Fruit fly (Drosophila melanogaster) whole organism, pupa: Measurements from ENCODE around the gene CG31974.

Experiments used
- CG10348 ChIP-seq: fragments of 200-800 bp; sonication (Bioruptor generic); IDR thresholded peaks from 2 replicates; pipeline ENCODE4 v1.3.6; 2022; ENCODE audit warnings: missing biosample characterization, missing genetic modification characterization
- CG12605 ChIP-seq: fragments of 200-800 bp; sonication (Bioruptor generic); IDR thresholded peaks from 2 replicates; pipeline ENCODE4 v1.3.6; 2022; ENCODE audit warnings: missing biosample characterization, missing genetic modification characterization
- CG13204 ChIP-seq: fragments of 200-800 bp; sonication (Bioruptor generic); optimal IDR thresholded peaks from 2 replicates; lab custom pipeline; 2018; ENCODE audit warnings: missing biosample characterization, mild to moderate bottlenecking, missing genetic modification characterization, moderate library complexity
- CG14655 ChIP-seq: fragments of 200-800 bp; sonication (Bioruptor generic); optimal IDR thresholded peaks from 3 replicates; lab custom pipeline; 2017; ENCODE audit warnings: mild to moderate bottlenecking, missing biosample characterization, missing genetic modification reagents, missing genetic modification characterization
- CG15710 ChIP-seq: fragments of 200-800 bp; sonication (Bioruptor generic); optimal IDR thresholded peaks from 2 replicates; lab custom pipeline; 2018; ENCODE audit warnings: missing biosample characterization, mild to moderate bottlenecking, missing genetic modification characterization, moderate library complexity
- CG17806 ChIP-seq: fragments of 200-800 bp; sonication (Bioruptor generic); optimal IDR thresholded peaks from 2 replicates; lab custom pipeline; 2018; ENCODE audit warnings: missing biosample characterization, mild to moderate bottlenecking, missing genetic modification characterization, moderate library complexity
- CG32121 ChIP-seq: fragments of 200-800 bp; sonication (Bioruptor generic); IDR thresholded peaks from 2 replicates; pipeline ENCODE4 v1.3.6; 2022; ENCODE audit warnings: missing biosample characterization, missing genetic modification characterization
- CG34367 ChIP-seq: fragments of 200-800 bp; sonication (Bioruptor generic); optimal IDR thresholded peaks from 2 replicates; lab custom pipeline; 2018; ENCODE audit warnings: missing biosample characterization, mild to moderate bottlenecking, missing genetic modification characterization
- CG4496 ChIP-seq: fragments of 200-800 bp; sonication (Bioruptor generic); IDR thresholded peaks from 3 replicates; pipeline ENCODE4 v1.3.6; 2022; ENCODE audit warnings: missing biosample characterization, missing genetic modification characterization
- CG8159 ChIP-seq: fragments of 200-800 bp; sonication (Bioruptor generic); optimal IDR thresholded peaks from 3 replicates; lab custom pipeline; 2018; ENCODE audit warnings: missing biosample characterization, mild to moderate bottlenecking, missing genetic modification characterization, moderate library complexity
- CG8301 ChIP-seq: fragments of 200-800 bp; sonication (Bioruptor generic); optimal IDR thresholded peaks from 2 replicates; lab custom pipeline; 2018; ENCODE audit warnings: missing biosample characterization, mild to moderate bottlenecking, missing genetic modification characterization
- CG9948 ChIP-seq: fragments of 200-800 bp; sonication (Bioruptor generic); optimal IDR thresholded peaks from 2 replicates; lab custom pipeline; 2018; ENCODE audit warnings: missing biosample characterization, mild to moderate bottlenecking, missing genetic modification characterization, moderate library complexity
- D1 ChIP-seq: fragments of 200-800 bp; sonication (Bioruptor generic); optimal IDR thresholded peaks from 2 replicates; lab custom pipeline; 2018; ENCODE audit warnings: missing biosample characterization, mild to moderate bottlenecking, missing genetic modification characterization, moderate library complexity
- EcR ChIP-seq: fragments of 200-800 bp; sonication (Bioruptor generic); optimal IDR thresholded peaks from 3 replicates; lab custom pipeline; 2019; ENCODE audit warnings: missing biosample characterization, missing genetic modification characterization, mild to moderate bottlenecking, moderate library complexity, missing genetic modification reagents
- Ets98B ChIP-seq: fragments of 200-800 bp; sonication (Bioruptor generic); IDR thresholded peaks from 2 replicates; pipeline ENCODE4 v1.3.6; 2022; ENCODE audit warnings: missing biosample characterization, missing genetic modification characterization
- Pif1A ChIP-seq: fragments of 200-800 bp; sonication (Bioruptor generic); optimal IDR thresholded peaks from 3 replicates; lab custom pipeline; 2016; ENCODE audit warnings: missing biosample characterization, missing genetic modification characterization
- Pif1B ChIP-seq: fragments of 200-800 bp; sonication (Bioruptor generic); optimal IDR thresholded peaks from 3 replicates; lab custom pipeline; 2016; ENCODE audit warnings: missing biosample characterization, missing genetic modification characterization
- Snoo ChIP-seq: fragments of 200-800 bp; sonication (Bioruptor generic); optimal IDR thresholded peaks from 3 replicates; lab custom pipeline; 2017; ENCODE audit warnings: missing biosample characterization, mild to moderate bottlenecking, missing genetic modification characterization, inconsistent platforms
- fd96Ca ChIP-seq: fragments of 200-800 bp; sonication (Bioruptor generic); IDR thresholded peaks from 3 replicates; pipeline ENCODE4 v1.3.6; 2022; ENCODE audit warnings: missing biosample characterization, missing genetic modification characterization
- gl ChIP-seq: fragments of 200-800 bp; sonication (Bioruptor generic); optimal IDR thresholded peaks from 2 replicates; lab custom pipeline; 2018; ENCODE audit warnings: missing biosample characterization, mild to moderate bottlenecking, missing genetic modification characterization
- rn ChIP-seq: fragments of 200-800 bp; sonication (Bioruptor generic); IDR thresholded peaks from 2 replicates; pipeline ENCODE4 v1.3.6; 2022; ENCODE audit warnings: missing biosample characterization, missing genetic modification characterization

The CG31974 gene

DNA sequence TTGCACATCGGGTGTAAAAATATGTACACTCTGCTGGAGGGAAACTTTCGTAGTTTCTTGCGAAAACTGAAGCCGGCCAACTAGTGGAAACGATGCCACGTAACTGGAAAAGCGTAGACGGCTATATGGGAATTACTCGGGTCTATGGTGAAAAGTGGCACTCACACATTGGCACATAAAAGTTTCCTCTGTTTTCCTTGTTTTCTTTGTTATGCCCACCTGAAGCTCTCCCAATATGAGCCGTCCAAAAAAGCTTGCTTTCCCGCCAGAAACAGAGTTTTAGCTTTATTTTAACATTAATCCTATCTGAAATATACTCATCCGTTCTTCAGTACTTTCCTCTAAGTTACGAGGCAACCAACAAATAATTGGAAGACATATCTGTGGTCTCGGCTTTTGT is 12.2 kb downstream of the CG31974 start, which contains the start of gene CG3164:
CG3164 (minus strand) TSS at position 101 of the 400 bp plus-strand sequence.
- TF ChIP-seq rn = no peak
- TF ChIP-seq CG15710 (tag; lab: Kevin White, UChicago) = no peak
- TF ChIP-seq Pif1A (GFP tag; lab: Kevin White, UChicago) = no peak
- no peak for TF ChIP-seq EcR
- TF ChIP-seq CG17806 (tag; lab: Kevin White, UChicago) = no peak
- no peak for TF ChIP-seq CG14655
- TF ChIP-seq CG13204 (GFP tag; lab: Kevin White, UChicago) = no peak
- TF ChIP-seq gl (tag; lab: Kevin White, UChicago) = no peak
- no peak for TF ChIP-seq CG4496 (GFP tag; lab: Robert Waterston, UW)
- no peak; the same call in 1 of the 2 replicates for TF ChIP-seq Ets98B (GFP tag; lab: Robert Waterston, UW)
- no peak for TF ChIP-seq CG10348 (GFP tag; lab: Robert Waterston, UW)
- TF ChIP-seq CG8301 (tag; lab: Kevin White, UChicago) = no peak
- TF ChIP-seq fd96Ca (GFP tag; lab: Robert Waterston, UW) = no peak
- TF ChIP-seq CG32121 = no peak
- no peak for TF ChIP-seq CG34367 (tag; lab: Kevin White, UChicago)
- no peak for TF ChIP-seq Snoo (tag; lab: Kevin White, UChicago)
- no peak for TF ChIP-seq CG9948 (tag; lab: Kevin White, UChicago)
- TF ChIP-seq D1 (tag; lab: Kevin White, UChicago) = no peak

DNA sequence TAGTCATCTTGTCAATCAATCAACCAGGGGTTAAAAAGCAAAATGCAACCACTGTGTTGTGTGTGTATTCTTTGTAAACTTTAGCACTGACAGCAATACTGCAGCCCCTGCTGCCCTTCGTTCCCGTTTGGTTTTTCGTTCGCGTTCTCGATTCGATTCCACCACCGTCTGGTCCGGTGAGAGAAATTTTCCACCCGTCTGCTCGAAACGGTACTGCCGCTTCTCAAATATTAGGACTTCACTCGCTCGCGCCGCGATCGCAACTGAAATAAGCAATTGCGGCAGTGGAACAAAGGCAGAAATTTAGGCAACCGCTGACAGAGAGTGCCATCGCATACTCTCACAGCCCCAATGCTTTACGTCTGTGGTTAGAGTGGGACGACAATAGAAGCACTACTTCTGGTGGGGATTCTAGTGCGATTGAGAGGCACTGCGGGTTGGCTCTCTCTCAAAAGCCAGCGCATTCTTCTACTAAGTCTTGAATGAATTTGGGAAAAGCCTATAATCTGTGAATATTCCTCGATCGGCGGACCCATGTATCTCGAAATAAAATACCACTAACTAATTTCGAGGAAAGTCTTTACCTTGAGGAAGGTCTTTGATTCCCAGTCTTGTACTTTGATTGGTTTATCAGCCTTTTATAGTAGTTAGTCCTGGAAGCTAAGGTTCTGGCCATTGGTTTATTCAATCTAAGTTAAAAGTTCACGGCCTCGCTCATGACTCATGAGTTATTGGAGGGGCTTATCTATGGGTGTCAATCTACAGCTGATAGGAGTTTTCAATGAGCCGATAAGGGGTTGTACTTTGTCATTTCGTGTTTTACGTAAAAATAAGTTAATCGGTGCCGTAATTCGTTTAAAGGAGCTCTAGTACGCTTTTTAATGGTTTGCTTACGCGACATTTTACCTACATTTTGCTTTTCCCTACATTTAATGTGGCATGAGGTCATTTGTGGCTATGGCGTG is 13.6 kb downstream of the CG31974 start:
- peak; percentile 12 for TF ChIP-seq CG8159 (tag; lab: Kevin White, UChicago)
- TF ChIP-seq gl (tag; lab: Kevin White, UChicago) = peak; percentile 63
- no peak for TF ChIP-seq CG14655
- TF ChIP-seq Ets98B (GFP tag; lab: Robert Waterston, UW) = peak; percentile 57; the same call in 1 of the 2 replicates
- TF ChIP-seq CG4496 (GFP tag; lab: Robert Waterston, UW) = peak; percentile 73
- no peak for TF ChIP-seq rn
- TF ChIP-seq Snoo (tag; lab: Kevin White, UChicago) = peak; percentile 39
- TF ChIP-seq CG12605 = peak; percentile 80
- no peak for TF ChIP-seq CG9948 (tag; lab: Kevin White, UChicago)
- TF ChIP-seq Pif1B (GFP tag; lab: Kevin White, UChicago) = peak; percentile 70
- peak; percentile 83 for TF ChIP-seq CG13204 (GFP tag; lab: Kevin White, UChicago)
- peak; percentile 69 for TF ChIP-seq CG32121
- no peak for TF ChIP-seq CG17806 (tag; lab: Kevin White, UChicago)
- peak; percentile 68 for TF ChIP-seq EcR
- no peak for TF ChIP-seq CG10348 (GFP tag; lab: Robert Waterston, UW)
- TF ChIP-seq Pif1A (GFP tag; lab: Kevin White, UChicago) = peak; percentile 54
- no peak for TF ChIP-seq D1 (tag; lab: Kevin White, UChicago)
- TF ChIP-seq CG34367 (tag; lab: Kevin White, UChicago) = no peak
- peak; percentile 61; the same call in 1 of the 3 replicates for TF ChIP-seq fd96Ca (GFP tag; lab: Robert Waterston, UW)

DNA sequence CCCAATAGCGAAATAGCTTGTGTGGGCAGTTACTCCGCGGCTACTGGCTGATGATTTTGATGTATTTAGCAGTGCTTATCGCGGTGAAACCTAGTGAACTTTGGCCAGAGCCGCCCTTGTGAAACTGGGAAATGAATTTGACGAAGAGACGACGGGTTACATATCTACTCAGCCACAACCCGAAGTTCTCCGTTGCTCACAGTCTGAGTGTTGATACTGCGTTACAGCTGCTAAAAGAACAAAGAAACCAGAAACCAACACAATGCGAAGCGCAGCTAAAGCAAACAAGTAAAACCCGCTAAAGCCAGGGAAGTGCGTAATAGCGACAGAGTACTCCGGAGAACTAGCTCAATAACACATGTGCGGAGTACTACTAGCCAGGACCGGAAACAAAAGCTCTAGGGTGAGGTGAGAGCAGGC is 14.6 kb downstream of the CG31974 start:
- TF ChIP-seq EcR (peak; percentile 53), CG13204 (GFP tag; lab: Kevin White, UChicago) (peak; percentile 25), Pif1A (GFP tag; lab: Kevin White, UChicago) (peak; percentile 13), Pif1B (GFP tag; lab: Kevin White, UChicago) (peak; percentile 31), CG4496 (GFP tag; lab: Robert Waterston, UW) (0 out of 3 replicates have a peak, but pooled peaks have one; percentile 24), gl (tag; lab: Kevin White, UChicago) (peak; percentile 35), CG14655 (no peak), CG8301 (tag; lab: Kevin White, UChicago) (no peak)

DNA sequence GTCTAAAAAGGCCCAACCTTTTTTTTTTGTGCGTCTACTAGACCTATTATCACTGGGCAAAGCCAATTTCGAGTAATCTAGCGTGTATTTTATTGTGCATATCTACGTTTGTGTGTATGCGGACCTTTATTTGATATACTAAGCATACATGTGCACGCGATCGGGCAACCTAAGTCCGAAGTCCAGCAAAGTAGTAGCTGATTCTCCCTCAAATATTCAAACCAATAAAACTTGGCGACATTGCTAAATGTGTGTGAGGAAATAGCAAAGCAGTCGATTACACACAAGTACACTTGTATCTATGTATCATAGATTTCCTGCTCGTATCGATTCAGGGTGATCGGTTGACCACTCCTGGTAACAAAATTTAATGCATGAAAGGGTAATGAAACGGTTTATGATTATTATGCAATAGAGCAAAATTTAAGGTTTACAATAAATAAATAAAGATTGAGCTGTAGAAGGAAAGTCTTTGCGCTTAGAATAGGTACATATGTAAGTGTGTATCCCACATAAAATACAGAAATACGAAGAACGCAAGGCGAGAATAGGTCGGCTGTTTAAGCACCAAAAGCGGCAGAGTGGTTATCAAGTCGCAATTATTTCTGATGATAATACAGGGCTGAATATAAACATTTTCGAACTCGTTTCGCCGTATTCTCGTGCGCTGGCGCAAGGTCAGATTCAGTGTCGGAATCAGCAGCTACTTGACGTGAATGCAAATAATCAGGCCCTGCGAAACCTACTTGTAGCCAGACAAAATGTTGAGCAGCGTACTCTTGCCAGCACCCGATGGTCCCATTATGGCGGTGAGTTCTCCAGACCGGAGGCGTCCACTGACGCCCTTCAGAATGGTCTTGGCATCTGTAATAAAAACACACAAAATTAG is 17.3 kb downstream of the CG31974 start:
- no peak for TF ChIP-seq Ets98B (GFP tag; lab: Robert Waterston, UW)
- no peak for TF ChIP-seq rn
- no peak for TF ChIP-seq CG12605
- no peak for TF ChIP-seq CG8301 (tag; lab: Kevin White, UChicago)
- no peak for TF ChIP-seq CG14655
- no peak for TF ChIP-seq Pif1B (GFP tag; lab: Kevin White, UChicago)
- TF ChIP-seq D1 (tag; lab: Kevin White, UChicago) = no peak
- no peak for TF ChIP-seq CG10348 (GFP tag; lab: Robert Waterston, UW)

DNA sequence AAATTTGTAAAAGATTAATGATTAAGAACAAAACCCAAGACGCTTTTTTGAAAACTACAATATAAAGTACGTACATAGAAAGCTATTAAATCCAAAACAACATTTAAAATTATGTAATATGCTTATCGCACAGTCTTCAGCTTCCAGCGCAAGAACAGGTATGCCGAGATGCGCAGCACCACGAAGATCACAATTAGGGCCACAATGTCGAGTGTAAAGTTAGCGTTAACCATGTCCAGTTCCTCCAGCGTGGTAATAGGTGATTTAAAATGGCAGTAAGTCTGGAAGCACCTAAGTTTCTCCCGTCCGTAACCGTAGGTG is 19.9 kb downstream of the CG31974 start:
- TF ChIP-seq CG15710 (tag; lab: Kevin White, UChicago) (no peak), CG8301 (tag; lab: Kevin White, UChicago) (no peak)
- TF ChIP-seq, all 21 proteins: peak for 0
